Worm (Caenorhabditis elegans): ENCODE measurements around the gene gasr-8.

DNA sequence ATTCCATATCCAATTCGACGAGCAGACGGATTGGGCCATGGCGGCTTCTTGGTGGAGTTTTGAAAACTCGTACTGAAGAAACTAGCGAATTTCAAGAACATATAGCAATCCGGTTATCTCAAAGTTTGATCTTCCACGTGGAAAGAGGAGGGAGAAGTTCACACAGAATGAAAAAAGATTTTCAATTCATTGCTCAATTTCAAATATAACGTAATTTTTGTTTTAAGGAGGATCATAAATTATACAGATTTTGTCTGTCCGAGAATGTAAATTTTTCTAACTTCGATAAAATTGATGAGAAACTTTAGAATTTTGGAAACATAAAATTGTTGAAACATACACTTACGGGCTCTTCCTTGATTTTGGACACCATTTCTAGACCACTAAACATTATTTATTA lies 39.8 kb downstream of the gasr-8 start, which contains the start of gene Y50E8A.2:
- TF ChIP-seq pqm-1 (tag; optimal IDR thresholded peaks at IDR 0.05), result no peak
- TF ChIP-seq blmp-1 (tag; optimal IDR thresholded peaks at IDR 0.05), result no peak
